Worm (Caenorhabditis elegans): ENCODE data around the gene lips-12.

ce11 chrII:1136485-1136884, 22.5 kb upstream of the lips-12 start, which contains the start of gene pod-2:
- TF ChIP-seq T22C8.4 (GFP tag; IDR thresholded peaks at IDR 0.05) (no peak), ztf-23 (GFP tag; IDR thresholded peaks at IDR 0.05) (no peak), tab-1 (GFP tag; IDR thresholded peaks at IDR 0.05) (no peak), flt-1 (GFP tag; IDR thresholded peaks at IDR 0.05) (no peak), ztf-29 (GFP tag; IDR thresholded peaks at IDR 0.05) (no peak), klf-2 (GFP tag; conservative IDR thresholded peaks at IDR 0.05) (no peak)

Data from whole organism, midembryonic.